Worm (Caenorhabditis elegans) whole organism, midembryonic: ENCODE results near the gene F10C1.8.

Experiments used
- flt-1 ChIP-seq: fragments of 200-800 bp; sonication (Bioruptor generic); IDR thresholded peaks from 2 replicates; pipeline ENCODE4 v1.3.6; 2022; ENCODE audit warnings: missing genetic modification characterization, missing compliant biosample characterization
- klf-2 ChIP-seq: fragments of 200-800 bp; sonication (Bioruptor generic); conservative IDR thresholded peaks from 2 replicates; pipeline ENCODE4 v1.3.6; 2022; ENCODE audit warnings: missing genetic modification reagents, missing genetic modification characterization, missing compliant biosample characterization
- med-1 ChIP-seq: sonication (generic microtip); optimal IDR thresholded peaks from 2 replicates; lab custom pipeline; 2017; ENCODE audit warnings: missing genetic modification characterization, mild to moderate bottlenecking, missing compliant biosample characterization, antibody characterized with exemption, missing genetic modification reagents; ENCODE audit not compliant: insufficient read depth
- ref-1 ChIP-seq: fragments of 200-800 bp; sonication (Bioruptor generic); conservative IDR thresholded peaks from 2 replicates; pipeline ENCODE4 v1.3.6; 2022; ENCODE audit warnings: missing genetic modification reagents, missing genetic modification characterization, missing compliant biosample characterization
- ztf-23 ChIP-seq: fragments of 200-800 bp; sonication (Bioruptor generic); IDR thresholded peaks from 2 replicates; pipeline ENCODE4 v1.3.6; 2022; ENCODE audit warnings: missing genetic modification reagents, missing genetic modification characterization, missing compliant biosample characterization
- ztf-29 ChIP-seq: fragments of 200-800 bp; sonication (Bioruptor generic); IDR thresholded peaks from 2 replicates; pipeline ENCODE4 v1.3.6; 2022; ENCODE audit warnings: missing genetic modification reagents, missing genetic modification characterization, missing compliant biosample characterization

ce11 chrII:5736599-5736998 is 17.7 kb upstream of the F10C1.8 start:
- TF ChIP-seq ref-1 (GFP tag; lab: Robert Waterston, UW), result no peak
- no peak for TF ChIP-seq ztf-23 (GFP tag; lab: Robert Waterston, UW)
- TF ChIP-seq med-1 (GFP tag; lab: Kevin White, UChicago), result no peak
- TF ChIP-seq flt-1, result no peak
- TF ChIP-seq ztf-29 (GFP tag; lab: Robert Waterston, UW), result no peak
- TF ChIP-seq klf-2, result no peak
